Fruit fly (Drosophila melanogaster) Kc167 (cell line): ENCODE data around the gene CG31279.

Experiments used
- Myc ChIP-seq: fragments of >200 bp; optimal IDR thresholded peaks from 2 replicates; lab custom pipeline; 2017; ENCODE audit warnings: missing external identifiers
- Sin3A ChIP-seq: fragments of >200 bp; optimal IDR thresholded peaks from 2 replicates; lab custom pipeline; 2018; ENCODE audit warnings: missing external identifiers
- h ChIP-seq: fragments of >200 bp; optimal IDR thresholded peaks from 3 replicates; lab custom pipeline; 2018; ENCODE audit warnings: missing external identifiers
- psq ChIP-seq: fragments of >200 bp; optimal IDR thresholded peaks from 2 replicates; lab custom pipeline; 2017; ENCODE audit warnings: missing external identifiers

- no peak for TF ChIP-seq Myc (lab: Kevin White, UChicago)
- TF ChIP-seq h, result no peak
- no peak for TF ChIP-seq Sin3A (lab: Kevin White, UChicago)
- no peak for TF ChIP-seq psq (lab: Kevin White, UChicago)
Measured at dm6 chr3R:16403734-16404057, 26.8 kb upstream of the CG31279 start.
